Worm (Caenorhabditis elegans): ENCODE results near the gene ZK354.8.
"Not testable (repeated sequence)": the region's sequence is repeated elsewhere in the genome, so short reads cannot be mapped to it uniquely, and the experiment has no call there.

DNA sequence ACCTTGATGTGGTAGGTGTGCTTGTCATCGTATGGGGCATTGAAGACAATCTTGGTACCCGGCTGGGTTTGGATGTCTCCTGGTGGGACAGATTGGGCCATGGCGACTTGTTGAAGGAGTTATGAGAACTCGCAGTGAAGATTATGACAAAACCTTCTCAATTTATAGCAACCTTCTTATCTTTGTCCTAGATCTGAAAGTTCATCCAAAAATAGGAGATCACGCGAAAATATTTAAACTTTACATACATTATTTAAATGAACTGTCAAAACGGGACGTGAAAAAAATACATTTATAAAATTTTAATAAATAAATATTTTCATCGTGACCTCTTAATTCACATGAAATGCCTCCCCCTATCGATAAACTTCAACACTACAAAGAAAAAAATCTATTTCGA lies 7.1 kb upstream of the ZK354.8 start, which contains the start of the genes msp-59 and ZK354.2:
- not testable (repeated sequence) for TF ChIP-seq ZK546.5 (tag; optimal IDR thresholded peaks at IDR 0.05); R02D3.7 (tag; optimal IDR thresholded peaks at IDR 0.05); ztf-11 (tag; optimal IDR thresholded peaks at IDR 0.05); daf-8 (GFP tag; IDR thresholded peaks at IDR 0.05); F37D6.2 (tag; optimal IDR thresholded peaks at IDR 0.05); snpc-4 (tag; optimal IDR thresholded peaks at IDR 0.05); nhr-102 (tag; optimal IDR thresholded peaks at IDR 0.05); ceh-82 (tag; optimal IDR thresholded peaks at IDR 0.05); nhr-77 (tag; optimal IDR thresholded peaks at IDR 0.05)

All from whole organism, L4 larva.